Worm (Caenorhabditis elegans) whole organism, midembryonic: ENCODE data around the gene str-205.

Source experiments
- T22C8.4 ChIP-seq: fragments of 200-800 bp; sonication (Bioruptor generic); IDR thresholded peaks from 2 replicates; pipeline ENCODE4 v1.3.6; 2022; ENCODE audit warnings: missing genetic modification characterization, missing compliant biosample characterization
- cog-1 ChIP-seq: sonication (generic microtip); optimal IDR thresholded peaks from 2 replicates; lab custom pipeline; 2016; ENCODE audit warnings: missing genetic modification characterization, missing compliant biosample characterization
- flt-1 ChIP-seq: fragments of 200-800 bp; sonication (Bioruptor generic); IDR thresholded peaks from 2 replicates; pipeline ENCODE4 v1.3.6; 2022; ENCODE audit warnings: missing genetic modification characterization, missing compliant biosample characterization
- klf-2 ChIP-seq: fragments of 200-800 bp; sonication (Bioruptor generic); conservative IDR thresholded peaks from 2 replicates; pipeline ENCODE4 v1.3.6; 2022; ENCODE audit warnings: missing genetic modification reagents, missing genetic modification characterization, missing compliant biosample characterization
- med-1 ChIP-seq: sonication (generic microtip); optimal IDR thresholded peaks from 2 replicates; lab custom pipeline; 2017; ENCODE audit warnings: missing genetic modification characterization, mild to moderate bottlenecking, missing compliant biosample characterization, antibody characterized with exemption, missing genetic modification reagents; ENCODE audit not compliant: insufficient read depth
- ref-1 ChIP-seq: fragments of 200-800 bp; sonication (Bioruptor generic); conservative IDR thresholded peaks from 2 replicates; pipeline ENCODE4 v1.3.6; 2022; ENCODE audit warnings: missing genetic modification reagents, missing genetic modification characterization, missing compliant biosample characterization
- ztf-23 ChIP-seq: fragments of 200-800 bp; sonication (Bioruptor generic); IDR thresholded peaks from 2 replicates; pipeline ENCODE4 v1.3.6; 2022; ENCODE audit warnings: missing genetic modification reagents, missing genetic modification characterization, missing compliant biosample characterization
- ztf-29 ChIP-seq: fragments of 200-800 bp; sonication (Bioruptor generic); IDR thresholded peaks from 2 replicates; pipeline ENCODE4 v1.3.6; 2022; ENCODE audit warnings: missing genetic modification reagents, missing genetic modification characterization, missing compliant biosample characterization

DNA sequence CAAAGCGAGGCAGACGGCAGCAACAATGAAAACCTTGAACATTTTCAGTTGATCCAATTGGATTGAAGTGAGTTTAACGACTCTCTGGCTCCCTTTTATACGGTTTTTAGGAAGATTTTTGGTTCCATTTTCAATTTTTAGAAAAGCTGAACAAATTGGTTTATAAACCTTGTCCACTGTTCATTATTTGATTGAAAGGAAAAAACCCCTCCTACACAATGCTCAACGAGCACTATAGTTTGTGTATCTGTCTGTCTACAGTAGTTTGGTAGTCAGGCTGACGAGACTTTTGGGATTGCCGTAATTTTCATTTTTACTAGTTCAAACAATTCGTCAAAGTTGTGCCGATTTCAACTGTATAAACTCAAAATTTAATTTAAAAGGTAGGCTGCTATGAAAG is 50.5 kb downstream of the str-205 start, which contains the start of gene T19H12.15:
- TF ChIP-seq ztf-29 (no peak), cog-1 (tag; lab: Kevin White, UChicago) (no peak), klf-2 (no peak), ref-1 (GFP tag; lab: Robert Waterston, UW) (no peak), med-1 (GFP tag; lab: Kevin White, UChicago) (no peak), T22C8.4 (GFP tag; lab: Robert Waterston, UW) (no peak), flt-1 (GFP tag; lab: Robert Waterston, UW) (no peak), ztf-23 (GFP tag; lab: Robert Waterston, UW) (no peak)
